Worm (Caenorhabditis elegans) whole organism, L3 larva: Measurements from ENCODE around the gene spe-43.

ENCODE experiments used
- R02D3.7 ChIP-seq: fragments of 150-350 bp; optimal IDR thresholded peaks from 2 replicates; lab custom pipeline; 2014; ENCODE audit warnings: missing biosample characterization, missing genetic modification characterization
- ZK546.5 ChIP-seq: sonication (generic microtip); optimal IDR thresholded peaks from 2 replicates; lab custom pipeline; 2017; ENCODE audit warnings: missing biosample characterization, missing genetic modification characterization
- ama-1 ChIP-seq: fragments of 150-350 bp; optimal IDR thresholded peaks from 2 replicates; lab custom pipeline; 2018
- ceh-16 ChIP-seq: sonication (generic microtip); optimal IDR thresholded peaks from 2 replicates; lab custom pipeline; 2017; ENCODE audit warnings: missing biosample characterization, missing genetic modification characterization
- ceh-82 ChIP-seq: fragments of 150-350 bp; optimal IDR thresholded peaks from 2 replicates; lab custom pipeline; 2014; ENCODE audit warnings: missing biosample characterization, missing genetic modification characterization
- ceh-9 ChIP-seq: sonication (generic microtip); optimal IDR thresholded peaks from 2 replicates; lab custom pipeline; 2018; ENCODE audit warnings: missing biosample characterization, missing genetic modification characterization
- daf-12 ChIP-seq: fragments of 150-350 bp; optimal IDR thresholded peaks from 2 replicates; lab custom pipeline; 2014; ENCODE audit warnings: missing biosample characterization, missing genetic modification reagents, missing genetic modification characterization
- egl-27 ChIP-seq: sonication (generic microtip); optimal IDR thresholded peaks from 4 replicates; lab custom pipeline; 2017; ENCODE audit warnings: missing biosample characterization, missing genetic modification reagents, missing genetic modification characterization
- egl-5 ChIP-seq: fragments of 150-350 bp; optimal IDR thresholded peaks from 2 replicates; lab custom pipeline; 2017; ENCODE audit warnings: missing biosample characterization, missing genetic modification reagents, missing genetic modification characterization, inconsistent platforms
- elt-1 ChIP-seq: fragments of 150-350 bp; optimal IDR thresholded peaks from 2 replicates; lab custom pipeline; 2014; ENCODE audit warnings: missing biosample characterization, missing genetic modification characterization
- elt-3 ChIP-seq, 3 experiments: fragments of 150-350 bp in 1 of 3; sonication (generic microtip) in 2 of 3; optimal IDR thresholded peaks; 2 replicates in 2 of 3; 4 replicates in 1 of 3; lab custom pipeline; 2014 to 2017; ENCODE audit warnings: missing biosample characterization in 3 of 3, missing genetic modification characterization in 3 of 3
- eor-1 ChIP-seq, 2 experiments: fragments of 150-350 bp; optimal IDR thresholded peaks; 2 replicates each; lab custom pipeline; 2014 to 2018; ENCODE audit warnings: missing biosample characterization in 2 of 2, missing genetic modification characterization in 2 of 2
- fkh-2 ChIP-seq: fragments of 150-350 bp; optimal IDR thresholded peaks from 2 replicates; lab custom pipeline; 2014; ENCODE audit warnings: missing biosample characterization, missing genetic modification reagents, missing genetic modification characterization
- fos-1 ChIP-seq: fragments of 150-350 bp; optimal IDR thresholded peaks from 2 replicates; lab custom pipeline; 2014; ENCODE audit warnings: missing biosample characterization, missing genetic modification characterization
- hmg-11 ChIP-seq: sonication (generic microtip); optimal IDR thresholded peaks from 2 replicates; lab custom pipeline; 2016; ENCODE audit warnings: missing genetic modification characterization, missing compliant biosample characterization
- lin-15B ChIP-seq: fragments of 150-350 bp; optimal IDR thresholded peaks from 2 replicates; lab custom pipeline; 2014; ENCODE audit warnings: missing biosample characterization, missing genetic modification characterization
- lin-39 ChIP-seq: fragments of 150-350 bp; optimal IDR thresholded peaks from 2 replicates; lab custom pipeline; 2018; ENCODE audit warnings: missing biosample characterization, missing genetic modification reagents, missing genetic modification characterization
- lsy-12 ChIP-seq: sonication (generic microtip); optimal IDR thresholded peaks from 2 replicates; lab custom pipeline; 2016; ENCODE audit warnings: mild to moderate bottlenecking, missing genetic modification characterization, missing compliant biosample characterization
- mdl-1 ChIP-seq: fragments of 150-350 bp; optimal IDR thresholded peaks from 2 replicates; lab custom pipeline; 2014; ENCODE audit warnings: missing biosample characterization, missing genetic modification characterization
- nhr-11 ChIP-seq: fragments of 150-350 bp; optimal IDR thresholded peaks from 2 replicates; lab custom pipeline; 2014; ENCODE audit warnings: missing biosample characterization, missing genetic modification characterization
- nhr-12 ChIP-seq: fragments of 150-350 bp; optimal IDR thresholded peaks from 2 replicates; lab custom pipeline; 2014; ENCODE audit warnings: missing biosample characterization, missing genetic modification characterization
- nhr-23 ChIP-seq: fragments of 150-350 bp; optimal IDR thresholded peaks from 2 replicates; lab custom pipeline; 2014; ENCODE audit warnings: missing biosample characterization, missing genetic modification reagents, missing genetic modification characterization
- nhr-237 ChIP-seq: fragments of 150-350 bp; optimal IDR thresholded peaks from 2 replicates; lab custom pipeline; 2014; ENCODE audit warnings: missing biosample characterization, missing genetic modification characterization
- nhr-28 ChIP-seq: fragments of 150-350 bp; optimal IDR thresholded peaks from 2 replicates; lab custom pipeline; 2014; ENCODE audit warnings: missing biosample characterization, missing genetic modification characterization
- nhr-43 ChIP-seq: sonication (generic microtip); optimal IDR thresholded peaks from 2 replicates; lab custom pipeline; 2016; ENCODE audit warnings: mild to moderate bottlenecking, missing genetic modification characterization, missing compliant biosample characterization; ENCODE audit not compliant: poor library complexity, severe bottlenecking
- nhr-76 ChIP-seq: fragments of 150-350 bp; sonication (generic microtip); optimal IDR thresholded peaks from 5 replicates; lab custom pipeline; 2014; ENCODE audit warnings: missing biosample characterization, missing genetic modification characterization
- nhr-77 ChIP-seq: fragments of 150-350 bp; optimal IDR thresholded peaks from 2 replicates; lab custom pipeline; 2014; ENCODE audit warnings: missing biosample characterization, missing genetic modification characterization
- skn-1 ChIP-seq: fragments of 150-350 bp; optimal IDR thresholded peaks from 2 replicates; lab custom pipeline; 2014; ENCODE audit warnings: missing biosample characterization, missing genetic modification characterization
- tbx-2 ChIP-seq: sonication (generic microtip); optimal IDR thresholded peaks from 2 replicates; lab custom pipeline; 2016; ENCODE audit warnings: mild to moderate bottlenecking, missing genetic modification characterization, missing compliant biosample characterization
- unc-62 ChIP-seq: fragments of 150-350 bp; sonication (generic microtip); optimal IDR thresholded peaks from 4 replicates; lab custom pipeline; 2014; ENCODE audit warnings: missing biosample characterization, missing genetic modification reagents, missing genetic modification characterization
- zag-1 ChIP-seq: fragments of 150-350 bp; optimal IDR thresholded peaks from 2 replicates; lab custom pipeline; 2014; ENCODE audit warnings: missing biosample characterization, missing genetic modification characterization
- ztf-11 ChIP-seq: fragments of 150-350 bp; optimal IDR thresholded peaks from 2 replicates; lab custom pipeline; 2014; ENCODE audit warnings: missing biosample characterization, missing genetic modification characterization

spe-43 gene

ce11 chrIV:13180723-13181122, 38.6 kb upstream of the spe-43 start, which contains the start of gene F58D2.3:
F58D2.3 (minus strand) TSS chrIV:13180823.
- TF ChIP-seq ceh-82 (tag; lab: Kevin White, UChicago) (no peak), ceh-9 (tag; lab: Kevin White, UChicago) (no peak), eor-1 (tag; optimal IDR thresholded peaks at IDR 0.05; lab: Kevin White, UChicago) (no peak), daf-12 (tag; lab: Kevin White, UChicago) (no peak), egl-5 (tag; lab: Kevin White, UChicago) (no peak), nhr-43 (tag; lab: Kevin White, UChicago) (no peak), nhr-237 (tag; lab: Kevin White, UChicago) (no peak), lin-15B (tag; lab: Kevin White, UChicago) (no peak), mdl-1 (tag; lab: Kevin White, UChicago) (no peak), ceh-16 (tag; lab: Kevin White, UChicago) (no peak), nhr-11 (tag; lab: Kevin White, UChicago) (no peak), nhr-28 (tag; lab: Kevin White, UChicago) (no peak), elt-3 (tag; optimal IDR thresholded peaks at IDR 0.05; lab: Kevin White, UChicago) (no peak)
- TF ChIP-seq, all 47 proteins: peak for 0

DNA sequence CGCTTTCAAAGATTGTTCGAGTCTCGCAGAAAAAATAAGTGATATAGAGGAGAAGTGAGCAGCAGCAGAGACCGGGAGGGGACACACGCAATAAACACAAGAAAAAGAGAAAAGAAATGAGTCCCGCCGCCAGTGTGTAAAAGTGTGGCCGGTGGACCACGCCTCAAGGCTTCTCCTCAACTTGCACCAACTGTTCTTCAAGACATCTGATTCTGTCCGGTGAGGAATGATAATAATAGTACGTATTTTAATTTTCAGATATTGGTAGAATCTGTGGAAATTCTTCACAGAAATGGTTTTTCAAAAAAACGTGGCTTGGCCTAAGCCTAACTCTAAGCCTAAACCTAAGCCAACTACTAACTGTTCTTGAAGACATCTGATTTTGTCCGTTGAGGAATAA, 37.1 kb upstream of the spe-43 start, which contains the start of gene lev-1:
TSS of gene lev-1 (minus strand) at position 101 of the 400 bp plus-strand sequence.
- TF ChIP-seq skn-1 (tag; lab: Kevin White, UChicago) (no peak), lsy-12 (tag; lab: Kevin White, UChicago) (no peak), nhr-76 (tag; lab: Kevin White, UChicago) (no peak), lin-15B (tag; lab: Kevin White, UChicago) (no peak), ZK546.5 (no peak), elt-3 (tag; optimal IDR thresholded peaks at IDR 0.05; lab: Kevin White, UChicago) (no peak), hmg-11 (tag; lab: Kevin White, UChicago) (no peak), lin-39 (no peak), nhr-11 (tag; lab: Kevin White, UChicago) (no peak), mdl-1 (tag; lab: Kevin White, UChicago) (no peak), fos-1 (tag; lab: Kevin White, UChicago) (no peak), zag-1 (tag; lab: Kevin White, UChicago) (no peak), ama-1 (lab: Kevin White, UChicago) (no peak), egl-27 (tag; lab: Kevin White, UChicago) (no peak), R02D3.7 (tag; lab: Kevin White, UChicago) (no peak)

ce11 chrIV:13173359-13173758, 31.2 kb upstream of the spe-43 start:
- TF ChIP-seq nhr-237 (tag; lab: Kevin White, UChicago) (no peak), ZK546.5 (no peak), ceh-82 (tag; lab: Kevin White, UChicago) (no peak)
- TF ChIP-seq, all 47 proteins: peak for 0

ce11 chrIV:13170241-13170640, 28.1 kb upstream of the spe-43 start, which contains the start of gene nas-14:
nas-14 (plus strand) TSS chrIV:13170541.
- TF ChIP-seq nhr-23 (tag; lab: Kevin White, UChicago) (no peak), R02D3.7 (tag; lab: Kevin White, UChicago) (no peak)

DNA sequence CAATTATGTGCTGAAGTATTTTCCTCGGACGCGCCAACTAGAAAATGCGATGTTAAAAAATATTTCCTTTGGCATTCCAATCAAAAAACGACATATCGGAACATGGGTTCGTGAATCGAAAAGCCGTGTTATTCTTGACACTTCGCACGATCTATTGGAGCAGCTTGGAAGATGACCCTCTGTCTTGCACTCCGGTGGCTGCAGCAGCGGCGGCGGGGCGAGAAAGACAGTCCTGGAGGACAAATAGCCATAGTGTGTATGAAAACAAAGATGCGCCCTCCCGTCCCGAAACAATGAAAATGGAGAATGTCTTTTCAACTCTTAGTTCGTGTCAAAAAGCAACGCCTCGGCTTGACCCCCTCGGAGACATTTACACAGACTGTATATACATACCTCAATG, 25.4 kb upstream of the spe-43 start:
- TF ChIP-seq fkh-2 (no peak), nhr-76 (tag; lab: Kevin White, UChicago) (no peak), ztf-11 (no peak), daf-12 (tag; lab: Kevin White, UChicago) (no peak), lsy-12 (tag; lab: Kevin White, UChicago) (no peak), eor-1 (tag; optimal IDR thresholded peaks at IDR 0.05; lab: Kevin White, UChicago) (no peak), elt-1 (tag; lab: Kevin White, UChicago) (no peak), nhr-12 (no peak), nhr-43 (tag; lab: Kevin White, UChicago) (no peak), ceh-82 (tag; lab: Kevin White, UChicago) (no peak), tbx-2 (no peak), skn-1 (tag; lab: Kevin White, UChicago) (no peak)

ce11 chrIV:13165181-13165580, 23.0 kb upstream of the spe-43 start, which contains the start of gene scl-14:
scl-14 (plus strand) TSS chrIV:13165481.
- TF ChIP-seq unc-62 (GFP tag; lab: Kevin White, UChicago) (no peak), ceh-16 (tag; lab: Kevin White, UChicago) (no peak), nhr-77 (tag; lab: Kevin White, UChicago) (no peak), nhr-28 (tag; lab: Kevin White, UChicago) (no peak), hmg-11 (tag; lab: Kevin White, UChicago) (no peak)
- TF ChIP-seq, all 47 proteins: peak for 0
